Worm (Caenorhabditis elegans): ENCODE measurements around the gene trxr-1.

DNA sequence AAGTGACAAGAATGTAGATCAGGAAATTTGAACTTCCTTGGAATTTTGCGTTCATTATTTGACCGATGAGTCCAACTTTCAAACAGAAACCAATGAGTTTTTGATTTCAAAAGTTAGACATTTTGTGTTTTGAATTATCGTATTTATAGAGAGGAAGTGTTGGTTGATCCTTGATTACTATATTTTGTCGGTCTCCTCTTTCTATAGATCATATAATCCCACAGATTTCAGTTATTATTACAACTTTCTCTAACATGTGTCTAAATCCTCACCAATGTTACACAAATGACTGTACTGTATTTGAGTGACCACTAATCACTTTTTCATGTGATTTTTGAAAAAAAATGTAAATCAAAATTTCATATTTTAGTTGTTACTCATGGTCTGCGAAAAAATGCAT, 47.2 kb upstream of the trxr-1 start, which contains the start of gene B0478.3:
- TF ChIP-seq ZK337.2 (GFP tag; IDR thresholded peaks at IDR 0.05), result no peak
- TF ChIP-seq mep-1 (tag; optimal IDR thresholded peaks at IDR 0.05), result no peak
- no peak for TF ChIP-seq ama-1 (optimal IDR thresholded peaks at IDR 0.05)
- TF ChIP-seq aly-2 (tag; optimal IDR thresholded peaks at IDR 0.05), result no peak
- TF ChIP-seq fos-1 (tag; optimal IDR thresholded peaks at IDR 0.05), result no peak
- TF ChIP-seq Y75B8A.6 (GFP tag; IDR thresholded peaks at IDR 0.05), result no peak
- TF ChIP-seq skn-1 (tag; optimal IDR thresholded peaks at IDR 0.05), result no peak
- no peak for TF ChIP-seq pha-4 (GFP tag; IDR thresholded peaks at IDR 0.05)
- TF ChIP-seq pha-4 (tag; optimal IDR thresholded peaks at IDR 0.05), result no peak
- TF ChIP-seq ceh-82 (tag; optimal IDR thresholded peaks at IDR 0.05), result no peak
- TF ChIP-seq tra-1 (GFP tag; IDR thresholded peaks at IDR 0.05), result no peak
